Fruit fly (Drosophila melanogaster) whole organism, wandering third instar larva: ENCODE measurements around the gene Dlip1.
A peak's percentile ranks its signal among the peaks of the same experiment; 100 is the strongest.

ENCODE experiments used
- Abd-B ChIP-seq: fragments of >200 bp; optimal IDR thresholded peaks from 2 replicates; lab custom pipeline; 2017; ENCODE audit warnings: missing biosample characterization, missing genetic modification characterization
- CG32264 ChIP-seq: fragments of 200-800 bp; sonication (Bioruptor generic); optimal IDR thresholded peaks from 2 replicates; lab custom pipeline; 2016; ENCODE audit warnings: missing biosample characterization, missing genetic modification characterization
- CG9705 ChIP-seq: fragments of 200-800 bp; sonication (Bioruptor generic); optimal IDR thresholded peaks from 2 replicates; lab custom pipeline; 2018; ENCODE audit warnings: missing biosample characterization, mild to moderate bottlenecking, missing genetic modification characterization
- CrebA ChIP-seq: fragments of 200-800 bp; sonication (Bioruptor generic); optimal IDR thresholded peaks from 2 replicates; lab custom pipeline; 2016; ENCODE audit warnings: missing biosample characterization, mild to moderate bottlenecking, missing genetic modification characterization, borderline replicate concordance
- Dfd ChIP-seq: fragments of >200 bp; optimal IDR thresholded peaks from 2 replicates; lab custom pipeline; 2017; ENCODE audit warnings: missing biosample characterization, missing genetic modification characterization
- Dif ChIP-seq: fragments of 200-275, 200-300 bp; sonication (Bioruptor generic); optimal IDR thresholded peaks from 2 replicates; lab custom pipeline; 2018; ENCODE audit warnings: missing biosample characterization, missing genetic modification characterization; ENCODE audit not compliant: partially characterized antibody
- GATAd ChIP-seq: sonication (Bioruptor generic); optimal IDR thresholded peaks from 2 replicates; lab custom pipeline; 2016; ENCODE audit warnings: missing biosample characterization, missing genetic modification characterization
- HLH106 ChIP-seq: fragments of 200-800 bp; optimal IDR thresholded peaks from 3 replicates; lab custom pipeline; 2019; ENCODE audit warnings: missing biosample characterization, mild to moderate bottlenecking, missing genetic modification characterization, moderate library complexity
- Hnf4 ChIP-seq: fragments of 200-800 bp; sonication (Bioruptor generic); optimal IDR thresholded peaks from 2 replicates; lab custom pipeline; 2016; ENCODE audit warnings: missing biosample characterization, mild to moderate bottlenecking, missing genetic modification characterization
- Hr78 ChIP-seq: fragments of >200 bp; optimal IDR thresholded peaks from 2 replicates; lab custom pipeline; 2017; ENCODE audit warnings: missing biosample characterization, missing genetic modification characterization
- Hr83 ChIP-seq: fragments of 200-300 bp; sonication (Bioruptor generic); optimal IDR thresholded peaks from 2 replicates; lab custom pipeline; 2016; ENCODE audit warnings: missing biosample characterization, mild to moderate bottlenecking, missing genetic modification characterization, moderate library complexity; ENCODE audit not compliant: poor library complexity, severe bottlenecking
- Jra ChIP-seq: sonication (Bioruptor generic); optimal IDR thresholded peaks from 2 replicates; lab custom pipeline; 2016; ENCODE audit warnings: missing biosample characterization, missing genetic modification characterization
- Mio ChIP-seq: sonication (Bioruptor generic); optimal IDR thresholded peaks from 2 replicates; lab custom pipeline; 2016; ENCODE audit warnings: missing biosample characterization, missing genetic modification characterization
- Myc ChIP-seq: fragments of >200 bp; optimal IDR thresholded peaks from 2 replicates; lab custom pipeline; 2017
- N ChIP-seq: fragments of >200 bp; optimal IDR thresholded peaks from 2 replicates; lab custom pipeline; 2018; ENCODE audit warnings: missing biosample characterization, missing external identifiers, missing genetic modification characterization
- OdsH ChIP-seq: fragments of 200-800 bp; sonication (Bioruptor generic); optimal IDR thresholded peaks from 2 replicates; lab custom pipeline; 2016; ENCODE audit warnings: missing biosample characterization, mild to moderate bottlenecking, missing genetic modification characterization
- Rel ChIP-seq, 2 experiments: fragments of 200-800 bp; sonication (Bioruptor generic) in 1 of 2; optimal IDR thresholded peaks; 2 replicates in 1 of 2; 3 replicates in 1 of 2; lab custom pipeline; 2016 to 2019; ENCODE audit warnings: mild to moderate bottlenecking in 2 of 2, missing biosample characterization in 2 of 2, missing genetic modification characterization in 2 of 2, moderate library complexity in 1 of 2
- Vsx2 ChIP-seq: fragments of 200-300, 225-300 bp; sonication (Bioruptor generic); optimal IDR thresholded peaks from 2 replicates; lab custom pipeline; 2018; ENCODE audit warnings: missing biosample characterization, missing genetic modification characterization; ENCODE audit not compliant: partially characterized antibody
- br ChIP-seq: fragments of 200-800 bp; sonication (Bioruptor generic); optimal IDR thresholded peaks from 2 replicates; lab custom pipeline; 2016; ENCODE audit warnings: missing biosample characterization, missing genetic modification characterization
- brk ChIP-seq: fragments of 200-800 bp; sonication (Bioruptor generic); optimal IDR thresholded peaks from 2 replicates; lab custom pipeline; 2016; ENCODE audit warnings: missing biosample characterization, mild to moderate bottlenecking, missing genetic modification characterization
- dl ChIP-seq, 2 experiments: fragments of 175-275, 200-275 bp in 1 of 2; fragments of 200-275 bp in 1 of 2; sonication (Bioruptor generic); optimal IDR thresholded peaks; lab custom pipeline; 2018; ENCODE audit warnings: mild to moderate bottlenecking in 2 of 2, missing biosample characterization in 2 of 2, missing genetic modification characterization in 2 of 2, moderate library complexity in 2 of 2; ENCODE audit not compliant: partially characterized antibody in 2 of 2, insufficient read depth in 1 of 2
- dmrt93B ChIP-seq: fragments of 200-800 bp; sonication (Bioruptor generic); optimal IDR thresholded peaks from 2 replicates; lab custom pipeline; 2018; ENCODE audit warnings: missing biosample characterization, mild to moderate bottlenecking, missing genetic modification characterization
- dsf ChIP-seq: sonication (Bioruptor generic); optimal IDR thresholded peaks from 2 replicates; lab custom pipeline; 2016; ENCODE audit warnings: missing biosample characterization, missing genetic modification characterization, borderline replicate concordance
- ey ChIP-seq: fragments of 200-800 bp; sonication (Bioruptor generic); optimal IDR thresholded peaks from 2 replicates; lab custom pipeline; 2016; ENCODE audit warnings: missing biosample characterization, missing genetic modification characterization
- fru ChIP-seq: fragments of 200-800 bp; sonication (Bioruptor generic); optimal IDR thresholded peaks from 3 replicates; lab custom pipeline; 2016; ENCODE audit warnings: missing biosample characterization, mild to moderate bottlenecking, missing genetic modification characterization
- h ChIP-seq: fragments of 200-800 bp; sonication (Bioruptor generic); optimal IDR thresholded peaks from 3 replicates; lab custom pipeline; 2016; ENCODE audit warnings: missing biosample characterization, mild to moderate bottlenecking, missing genetic modification characterization
- jim ChIP-seq: fragments of 175-275, 200-325 bp; sonication (Bioruptor generic); optimal IDR thresholded peaks from 2 replicates; lab custom pipeline; 2016; ENCODE audit warnings: missing biosample characterization, mild to moderate bottlenecking, missing genetic modification characterization
- lola ChIP-seq: fragments of >200 bp; optimal IDR thresholded peaks from 2 replicates; lab custom pipeline; 2017; ENCODE audit warnings: missing biosample characterization, missing genetic modification characterization
- pan ChIP-seq: fragments of >200 bp; optimal IDR thresholded peaks from 2 replicates; lab custom pipeline; 2017
- psq ChIP-seq: fragments of 200-800 bp; sonication (Bioruptor generic); optimal IDR thresholded peaks from 3 replicates; lab custom pipeline; 2017; ENCODE audit warnings: missing biosample characterization, mild to moderate bottlenecking, missing genetic modification characterization, moderate library complexity
- rgr ChIP-seq: fragments of 200-800 bp; sonication (Bioruptor generic); optimal IDR thresholded peaks from 3 replicates; lab custom pipeline; 2016; ENCODE audit warnings: missing biosample characterization, mild to moderate bottlenecking, missing genetic modification characterization
- sage ChIP-seq: fragments of 200-800 bp; sonication (Bioruptor generic); optimal IDR thresholded peaks from 2 replicates; lab custom pipeline; 2016; ENCODE audit warnings: missing biosample characterization, mild to moderate bottlenecking, missing genetic modification characterization
- sv ChIP-seq: fragments of 200-800 bp; sonication (Bioruptor generic); optimal IDR thresholded peaks from 3 replicates; lab custom pipeline; 2016; ENCODE audit warnings: missing biosample characterization, missing genetic modification characterization
- tai ChIP-seq: sonication (Bioruptor generic); optimal IDR thresholded peaks from 2 replicates; lab custom pipeline; 2016; ENCODE audit warnings: missing biosample characterization, missing genetic modification characterization
- usp ChIP-seq: fragments of >200 bp; optimal IDR thresholded peaks from 2 replicates; lab custom pipeline; 2017; ENCODE audit warnings: missing biosample characterization, missing genetic modification characterization
- woc ChIP-seq: sonication (Bioruptor generic); optimal IDR thresholded peaks from 2 replicates; lab custom pipeline; 2016; ENCODE audit warnings: missing biosample characterization, mild to moderate bottlenecking, missing genetic modification characterization

Gene Dlip1

DNA sequence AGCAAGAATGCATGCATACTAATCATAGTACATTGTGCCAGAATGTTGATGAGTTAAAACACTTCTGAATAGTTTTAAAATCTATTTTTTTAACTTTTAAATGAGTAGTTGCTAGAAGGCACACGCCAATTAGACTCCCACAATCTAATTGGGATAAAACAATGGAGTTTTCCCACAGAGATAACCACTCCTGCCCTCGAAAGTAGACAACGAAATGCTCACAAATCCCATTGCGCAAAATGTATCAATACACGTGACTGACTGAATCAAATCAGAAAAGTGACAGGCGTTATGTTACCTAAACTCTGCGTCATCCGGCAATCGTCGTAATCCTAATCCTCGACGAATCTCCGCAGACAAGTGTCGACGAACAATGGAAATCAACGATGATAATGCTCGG lies 40.6 kb upstream of the Dlip1 start:
- TF ChIP-seq Hnf4 (GFP tag; lab: Kevin White, UChicago) = no peak
- no peak for TF ChIP-seq usp (GFP tag; lab: Kevin White, UChicago)

DNA sequence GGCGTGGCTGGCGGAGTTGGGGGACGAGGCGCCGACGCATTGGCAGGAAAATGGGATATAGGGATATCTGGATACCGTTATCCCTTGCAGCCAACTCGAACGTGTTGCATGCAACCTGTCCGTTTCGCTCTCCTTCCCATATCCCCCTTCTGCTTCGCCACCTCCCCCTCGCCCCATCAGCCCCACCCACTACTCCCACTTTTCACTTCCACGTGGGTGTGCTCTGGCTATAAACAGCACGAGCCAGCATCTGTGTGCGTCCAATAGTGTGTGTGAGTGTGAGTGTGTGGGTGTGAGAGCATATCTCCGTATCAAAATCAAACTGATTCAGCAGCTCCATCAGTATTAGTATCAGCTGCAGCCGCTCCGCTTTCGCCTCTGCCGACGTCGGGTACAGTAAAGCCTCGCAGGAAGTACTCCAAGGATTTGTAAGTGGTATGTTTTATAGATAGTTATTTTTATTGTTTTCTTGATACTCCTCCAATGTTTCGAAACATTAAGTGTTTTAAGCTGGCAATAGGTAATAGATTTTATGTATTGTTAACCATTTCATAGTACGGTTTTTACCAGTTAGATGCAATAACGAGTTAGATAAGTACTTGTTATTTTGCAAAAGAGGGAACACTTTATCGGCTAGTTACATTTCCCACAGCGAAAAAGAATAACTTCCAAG lies 39.3 kb upstream of the Dlip1 start:
- TF ChIP-seq Jra (GFP tag; lab: Kevin White, UChicago) (no peak), OdsH (GFP tag; lab: Kevin White, UChicago) (no peak), psq (no peak), sv (GFP tag; lab: Kevin White, UChicago) (no peak), fru (no peak), GATAd (no peak), Vsx2 (GFP tag; lab: Kevin White, UChicago) (no peak), rgr (no peak), dmrt93B (GFP tag; lab: Kevin White, UChicago) (no peak)

DNA sequence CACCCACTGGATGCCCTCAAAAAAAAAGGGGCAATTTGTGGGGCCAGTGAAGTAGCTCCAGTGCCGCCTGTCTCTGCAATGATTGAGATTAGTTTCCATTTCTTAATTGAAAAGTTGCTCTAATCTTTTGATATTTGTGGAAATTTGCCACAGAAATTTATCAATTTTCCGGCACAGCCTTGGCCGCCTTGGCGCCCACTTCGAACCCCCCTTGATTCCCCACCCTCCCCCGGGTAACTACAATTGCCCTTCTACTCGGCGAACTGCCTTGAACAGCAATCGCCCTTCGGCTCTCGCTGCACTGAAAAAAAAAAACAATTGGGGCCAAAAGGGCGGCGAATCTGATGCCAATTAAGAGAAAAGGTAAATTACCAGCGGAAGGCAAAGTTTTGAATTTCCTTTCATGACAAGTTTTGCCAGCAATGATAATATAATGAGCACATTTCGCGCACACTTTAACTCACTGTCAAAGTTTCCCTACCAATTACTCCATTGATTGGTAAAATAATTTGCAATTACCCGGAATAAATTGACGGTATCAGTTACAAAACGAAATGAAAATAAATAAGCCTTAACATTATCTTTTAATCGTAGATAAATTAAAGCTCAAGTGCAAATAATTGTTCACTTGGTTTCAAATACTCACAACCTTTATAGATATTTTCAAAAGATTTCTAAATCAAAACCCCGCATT lies 38.6 kb upstream of the Dlip1 start:
- no peak for TF ChIP-seq dl (GFP tag; optimal IDR thresholded peaks at IDR 0.05; lab: Kevin White, UChicago; ENCODE audit: insufficient read depth in 1 of 2, partially characterized antibody in 2 of 2)
- no peak for TF ChIP-seq usp (GFP tag; lab: Kevin White, UChicago)
- no peak for TF ChIP-seq sage (GFP tag; lab: Kevin White, UChicago)
- TF ChIP-seq Dif = no peak
- no peak for TF ChIP-seq Hr78
- TF ChIP-seq ey (GFP tag; lab: Kevin White, UChicago) = no peak
- TF ChIP-seq Hnf4 (GFP tag; lab: Kevin White, UChicago) = no peak
- TF ChIP-seq Rel (GFP tag; optimal IDR thresholded peaks at IDR 0.05; lab: Kevin White, UChicago) = no peak
- no peak for TF ChIP-seq Rel (tag; optimal IDR thresholded peaks at IDR 0.05; lab: Kevin White, UChicago)
- no peak for TF ChIP-seq GATAd
- TF ChIP-seq Abd-B = no peak
- TF ChIP-seq Jra (GFP tag; lab: Kevin White, UChicago) = no peak
- no peak for TF ChIP-seq tai
- no peak for TF ChIP-seq psq
- TF ChIP-seq CG32264 (GFP tag; lab: Kevin White, UChicago) = no peak
- TF ChIP-seq Mio (GFP tag; lab: Kevin White, UChicago) = no peak
- TF ChIP-seq OdsH (GFP tag; lab: Kevin White, UChicago) = no peak
- TF ChIP-seq, all 38 proteins: peak for 0

DNA sequence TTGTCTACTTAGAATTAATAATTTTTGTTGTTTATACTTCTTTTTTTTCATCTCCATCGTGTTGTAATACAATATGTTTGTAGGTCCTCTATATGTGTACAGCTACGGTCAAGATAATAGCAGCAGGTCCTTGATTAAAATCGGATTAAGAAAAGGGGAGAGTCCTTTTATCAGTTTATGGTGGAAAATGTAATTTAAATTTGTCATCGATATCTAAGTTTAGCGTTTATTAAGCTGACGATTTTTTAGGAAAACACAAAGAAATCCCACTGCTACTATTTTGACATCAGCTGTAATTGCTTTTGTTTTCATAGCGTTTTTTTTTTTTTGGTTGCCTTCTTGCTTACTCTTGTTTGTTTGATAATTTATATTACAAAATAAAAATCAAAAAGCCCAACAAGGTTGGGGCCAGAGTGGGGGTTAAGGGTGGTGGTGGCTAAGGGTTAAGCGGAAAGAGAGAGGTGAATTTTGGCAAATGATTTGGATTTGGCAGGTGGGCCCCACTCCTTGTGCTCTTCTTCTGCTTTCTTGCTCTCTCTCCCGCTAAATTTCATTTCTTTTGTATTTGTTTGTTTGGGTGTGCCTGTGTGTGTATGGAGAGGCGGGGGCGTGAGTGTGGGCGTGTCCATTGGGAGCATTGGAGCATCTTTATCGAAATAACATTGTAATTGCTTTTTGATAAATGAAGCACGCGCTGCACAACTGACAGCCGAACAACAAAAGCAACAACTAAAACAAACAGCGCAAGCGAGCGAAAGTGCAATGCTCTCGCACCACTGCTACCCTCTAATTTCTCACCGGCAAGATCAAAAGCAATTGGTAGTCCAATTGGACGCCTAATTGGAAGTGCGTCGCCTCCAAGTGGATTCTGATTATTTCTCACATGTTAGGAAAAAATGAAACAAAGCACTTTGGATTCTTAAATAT lies 37.3 kb upstream of the Dlip1 start:
- TF ChIP-seq Hr83 (GFP tag; lab: Kevin White, UChicago) (no peak), N (GFP tag; lab: Kevin White, UChicago) (no peak), pan (no peak), Dfd (GFP tag; lab: Kevin White, UChicago) (no peak), CG32264 (GFP tag; lab: Kevin White, UChicago) (no peak), rgr (peak; percentile 30), Vsx2 (GFP tag; lab: Kevin White, UChicago) (no peak), brk (no peak), h (GFP tag; lab: Kevin White, UChicago) (peak; percentile 21), ey (GFP tag; lab: Kevin White, UChicago) (peak; percentile 30), tai (no peak), sv (GFP tag; lab: Kevin White, UChicago) (no peak), woc (GFP tag; lab: Kevin White, UChicago) (peak; percentile 17), GATAd (no peak), Abd-B (no peak), HLH106 (peak; percentile 26), dmrt93B (GFP tag; lab: Kevin White, UChicago) (peak; percentile 7), dl (GFP tag; optimal IDR thresholded peaks at IDR 0.05; lab: Kevin White, UChicago; ENCODE audit: insufficient read depth in 1 of 2, partially characterized antibody in 2 of 2) (no peak), Jra (GFP tag; lab: Kevin White, UChicago) (no peak), lola (GFP tag; lab: Kevin White, UChicago) (no peak), Rel (GFP tag; optimal IDR thresholded peaks at IDR 0.05; lab: Kevin White, UChicago) (no peak), Rel (tag; optimal IDR thresholded peaks at IDR 0.05; lab: Kevin White, UChicago) (no peak), sage (GFP tag; lab: Kevin White, UChicago) (no peak), usp (GFP tag; lab: Kevin White, UChicago) (no peak), CrebA (no peak), Hr78 (no peak), Hnf4 (GFP tag; lab: Kevin White, UChicago) (no peak), jim (GFP tag; lab: Kevin White, UChicago) (no peak), OdsH (GFP tag; lab: Kevin White, UChicago) (peak; percentile 2), br (GFP tag; lab: Kevin White, UChicago) (no peak), Mio (GFP tag; lab: Kevin White, UChicago) (no peak), CG9705 (no peak), fru (peak; percentile 49), Myc (lab: Kevin White, UChicago) (no peak), dsf (GFP tag; lab: Kevin White, UChicago) (no peak), psq (no peak)
